Worm (Caenorhabditis elegans) whole organism, L2 larva: ENCODE measurements around the gene ssu-2.

Experiments used
- ama-1 ChIP-seq: fragments of 150-350 bp; optimal IDR thresholded peaks from 2 replicates; lab custom pipeline; 2018; ENCODE audit warnings: inconsistent platforms
- ceh-82 ChIP-seq: fragments of 150-350 bp; optimal IDR thresholded peaks from 2 replicates; lab custom pipeline; 2014; ENCODE audit warnings: missing biosample characterization, missing genetic modification characterization
- elt-3 ChIP-seq: sonication (generic microtip); optimal IDR thresholded peaks from 2 replicates; lab custom pipeline; 2017; ENCODE audit warnings: missing biosample characterization, missing genetic modification characterization
- lin-13 ChIP-seq: fragments of 150-350 bp; optimal IDR thresholded peaks from 2 replicates; lab custom pipeline; 2014; ENCODE audit warnings: missing biosample characterization, missing genetic modification reagents, missing genetic modification characterization
- lin-39 ChIP-seq: fragments of 150-350 bp; optimal IDR thresholded peaks from 2 replicates; lab custom pipeline; 2014; ENCODE audit warnings: missing biosample characterization, missing genetic modification reagents, missing genetic modification characterization
- lsy-2 ChIP-seq, 2 experiments: fragments of 150-350 bp in 1 of 2; sonication (generic microtip) in 1 of 2; optimal IDR thresholded peaks; 2 replicates each; lab custom pipeline; 2014 to 2017; ENCODE audit warnings: missing biosample characterization in 2 of 2, missing genetic modification characterization in 2 of 2
- nhr-11 ChIP-seq: fragments of 150-350 bp; optimal IDR thresholded peaks from 2 replicates; lab custom pipeline; 2014; ENCODE audit warnings: missing biosample characterization, missing genetic modification characterization
- nhr-77 ChIP-seq: fragments of 150-350 bp; optimal IDR thresholded peaks from 2 replicates; lab custom pipeline; 2014; ENCODE audit warnings: missing biosample characterization, missing genetic modification characterization
- skn-1 ChIP-seq: sonication (generic microtip); optimal IDR thresholded peaks from 2 replicates; lab custom pipeline; 2017; ENCODE audit warnings: missing biosample characterization, missing genetic modification characterization
- sma-3 ChIP-seq: sonication (generic microtip); optimal IDR thresholded peaks from 2 replicates; lab custom pipeline; 2016; ENCODE audit warnings: missing genetic modification reagents, missing genetic modification characterization, missing compliant biosample characterization
- unc-62 ChIP-seq: fragments of 150-350 bp; optimal IDR thresholded peaks from 2 replicates; lab custom pipeline; 2014; ENCODE audit warnings: missing biosample characterization, missing genetic modification reagents, missing genetic modification characterization
- ztf-4 ChIP-seq: fragments of 150-350 bp; optimal IDR thresholded peaks from 2 replicates; lab custom pipeline; 2014; ENCODE audit warnings: missing biosample characterization, missing genetic modification characterization

ce11 chrIV:14384194-14384593 is 23.1 kb downstream of the ssu-2 start:
- TF ChIP-seq nhr-77 (tag; lab: Kevin White, UChicago) (no peak), nhr-11 (no peak), skn-1 (tag; lab: Kevin White, UChicago) (no peak), unc-62 (GFP tag; lab: Kevin White, UChicago) (no peak), elt-3 (tag; lab: Kevin White, UChicago) (no peak), lin-39 (tag; lab: Kevin White, UChicago) (no peak), ama-1 (lab: Kevin White, UChicago) (no peak), sma-3 (GFP tag; lab: Kevin White, UChicago) (no peak), ztf-4 (tag; lab: Kevin White, UChicago) (no peak), lsy-2 (tag; optimal IDR thresholded peaks at IDR 0.05; lab: Kevin White, UChicago) (no peak), lin-13 (GFP tag; lab: Kevin White, UChicago) (no peak), ceh-82 (tag; lab: Kevin White, UChicago) (no peak)
